Fruit fly (Drosophila melanogaster) whole organism, adult: Measurements from ENCODE around the gene Sbf.

ENCODE experiments used
- CG11617 ChIP-seq: fragments of 200-800 bp; sonication (Bioruptor generic); optimal IDR thresholded peaks from 2 replicates; lab custom pipeline; 2017; ENCODE audit warnings: mild to moderate bottlenecking, missing biosample characterization, missing genetic modification reagents, missing genetic modification characterization
- CG12768 ChIP-seq: fragments of 200-800 bp; sonication (Bioruptor generic); optimal IDR thresholded peaks from 2 replicates; lab custom pipeline; 2017; ENCODE audit warnings: missing biosample characterization, missing genetic modification characterization, mild to moderate bottlenecking, moderate library complexity, missing genetic modification reagents
- CG1620 ChIP-seq: fragments of 200-800 bp; sonication (Bioruptor generic); optimal IDR thresholded peaks from 2 replicates; lab custom pipeline; 2016; ENCODE audit warnings: missing biosample characterization, missing genetic modification characterization
- CG5204 ChIP-seq: fragments of 200-800 bp; sonication (Bioruptor generic); optimal IDR thresholded peaks from 2 replicates; lab custom pipeline; 2016; ENCODE audit warnings: missing biosample characterization, missing genetic modification characterization
- CG7045 ChIP-seq: fragments of 200-800 bp; sonication (Bioruptor generic); optimal IDR thresholded peaks from 2 replicates; lab custom pipeline; 2017; ENCODE audit warnings: missing biosample characterization, mild to moderate bottlenecking, missing genetic modification characterization
- CG7101 ChIP-seq: fragments of 200-800 bp; sonication (Bioruptor generic); optimal IDR thresholded peaks from 2 replicates; lab custom pipeline; 2018; ENCODE audit warnings: missing biosample characterization, mild to moderate bottlenecking, missing genetic modification characterization, moderate library complexity
- Hr96 ChIP-seq: fragments of 200-800 bp; sonication (Bioruptor generic); optimal IDR thresholded peaks from 2 replicates; lab custom pipeline; 2016; ENCODE audit warnings: missing biosample characterization, missing genetic modification characterization
- Mnt ChIP-seq: fragments of 200-800 bp; sonication (Bioruptor generic); optimal IDR thresholded peaks from 2 replicates; lab custom pipeline; 2016; ENCODE audit warnings: missing biosample characterization, mild to moderate bottlenecking, missing genetic modification characterization
- bab1 ChIP-seq: fragments of 200-800 bp; sonication (Bioruptor generic); optimal IDR thresholded peaks from 3 replicates; lab custom pipeline; 2019; ENCODE audit warnings: missing biosample characterization, mild to moderate bottlenecking, missing genetic modification characterization, moderate library complexity
- cnc ChIP-seq, 2 experiments: fragments of >200 bp; optimal IDR thresholded peaks; 2 replicates each; lab custom pipeline; 2017
- kay ChIP-seq: fragments of 200-800 bp; sonication (Bioruptor generic); peaks from one replicate; lab custom pipeline; 2016; ENCODE audit warnings: missing biosample characterization, missing genetic modification characterization, borderline replicate concordance
- ovo ChIP-seq: fragments of 200-800 bp; sonication (Bioruptor generic); optimal IDR thresholded peaks from 2 replicates; lab custom pipeline; 2016; ENCODE audit warnings: missing biosample characterization, missing genetic modification characterization
- pad ChIP-seq: fragments of 200-800 bp; sonication (Bioruptor generic); optimal IDR thresholded peaks from 3 replicates; lab custom pipeline; 2017; ENCODE audit warnings: missing biosample characterization, missing genetic modification characterization, mild to moderate bottlenecking, moderate library complexity, missing genetic modification reagents
- toe ChIP-seq: fragments of 200-800 bp; sonication (Bioruptor generic); optimal IDR thresholded peaks from 2 replicates; lab custom pipeline; 2016; ENCODE audit warnings: missing biosample characterization, missing genetic modification characterization

DNA sequence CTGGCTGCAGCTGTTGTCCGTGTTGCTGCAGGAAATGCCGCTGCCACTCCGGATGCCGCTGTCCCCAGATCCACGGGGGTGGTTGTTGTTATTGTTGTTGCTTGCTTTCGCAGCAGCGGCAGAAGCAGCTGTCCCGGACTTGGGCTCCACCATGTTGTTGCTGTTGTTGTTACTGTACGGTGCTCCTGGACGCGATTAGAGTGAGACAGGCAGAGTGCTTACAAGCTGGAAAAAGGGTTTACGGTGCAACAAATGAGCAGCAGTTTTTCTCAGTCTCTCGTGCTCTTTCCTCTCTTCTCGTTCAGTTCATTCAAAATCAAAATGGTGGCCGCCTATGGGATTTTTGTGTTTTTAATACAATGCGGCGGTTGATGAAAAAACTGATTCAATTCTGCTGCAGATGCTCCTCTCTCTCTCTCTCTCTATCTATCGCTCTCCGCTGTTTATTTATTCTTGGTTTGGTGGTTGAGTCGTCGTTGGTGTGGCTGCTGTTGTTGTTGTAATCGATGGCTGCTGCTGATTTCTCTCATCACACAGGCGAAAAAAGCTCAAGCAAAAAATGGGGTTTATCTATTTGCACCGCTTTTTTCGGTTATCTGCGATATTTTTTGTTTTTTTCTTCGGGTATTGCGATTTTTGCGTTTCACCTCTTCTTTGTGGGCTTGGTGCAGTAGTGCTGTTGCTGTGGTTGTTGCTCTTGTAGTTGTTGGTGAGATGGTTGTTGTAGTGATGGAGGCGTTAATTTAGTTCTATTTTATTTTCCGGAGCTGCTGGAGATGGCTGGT, 33.1 kb downstream of the Sbf start:
- TF ChIP-seq bab1 (GFP tag; lab: Kevin White, UChicago) (no peak), CG7101 (tag; lab: Kevin White, UChicago) (no peak), kay (GFP tag; lab: Kevin White, UChicago) (no peak), Mnt (no peak), toe (GFP tag; lab: Kevin White, UChicago) (no peak), cnc (optimal IDR thresholded peaks at IDR 0.05; lab: Kevin White, UChicago) (no peak), CG11617 (no peak), ovo (GFP tag; lab: Kevin White, UChicago) (no peak), CG1620 (GFP tag; lab: Kevin White, UChicago) (no peak), CG7045 (no peak), CG12768 (GFP tag; lab: Kevin White, UChicago) (no peak), pad (no peak), Hr96 (GFP tag; lab: Kevin White, UChicago) (no peak), CG5204 (GFP tag; lab: Kevin White, UChicago) (no peak)
